Worm (Caenorhabditis elegans): Measurements from ENCODE around the gene T28D9.16.

Gene T28D9.16

ce11 chrII:6523940-6524339 is 48.5 kb downstream of the T28D9.16 start:
- TF ChIP-seq somi-1 (GFP tag; optimal IDR thresholded peaks at IDR 0.05), result no peak
- TF ChIP-seq ztf-18 (tag; optimal IDR thresholded peaks at IDR 0.05), result no peak
- no peak for TF ChIP-seq rpc-1 (optimal IDR thresholded peaks at IDR 0.05)
- no peak for TF ChIP-seq rpc-1 (tag; optimal IDR thresholded peaks at IDR 0.05)
- no peak for TF ChIP-seq Y53F4B.3 (GFP tag; IDR thresholded peaks at IDR 0.05)
- no peak for TF ChIP-seq atf-7 (tag; optimal IDR thresholded peaks at IDR 0.05)
- TF ChIP-seq dpff-1 (tag; optimal IDR thresholded peaks at IDR 0.05), result no peak
- no peak for TF ChIP-seq hsf-1 (GFP tag; IDR thresholded peaks at IDR 0.05)
- TF ChIP-seq nhr-27 (tag; optimal IDR thresholded peaks at IDR 0.05), result no peak
- TF ChIP-seq tlf-1 (GFP tag; optimal IDR thresholded peaks at IDR 0.05), result no peak
- no peak for TF ChIP-seq tbx-9 (tag; optimal IDR thresholded peaks at IDR 0.05; ENCODE audit: borderline replicate concordance)
- TF ChIP-seq let-607 (tag; optimal IDR thresholded peaks at IDR 0.05), result no peak
- TF ChIP-seq F22D6.2 (tag; optimal IDR thresholded peaks at IDR 0.05), result no peak
- no peak for TF ChIP-seq cebp-2 (GFP tag; IDR thresholded peaks at IDR 0.05)
- TF ChIP-seq aptf-3 (GFP tag; IDR thresholded peaks at IDR 0.05), result no peak
- TF ChIP-seq lir-1 (GFP tag; conservative IDR thresholded peaks at IDR 0.05), result no peak
- no peak for TF ChIP-seq him-1 (tag; optimal IDR thresholded peaks at IDR 0.05)
- no peak for TF ChIP-seq Y56A3A.18 (GFP tag; IDR thresholded peaks at IDR 0.05)

- TF ChIP-seq lin-26 (GFP tag; IDR thresholded peaks at IDR 0.05), result no peak
- no peak for TF ChIP-seq ZK185.1 (tag; optimal IDR thresholded peaks at IDR 0.05; ENCODE audit: poor library complexity, severe bottlenecking)
- TF ChIP-seq nhr-80 (tag; optimal IDR thresholded peaks at IDR 0.05), result peak; percentile 43
- no peak for TF ChIP-seq ceh-58 (GFP tag; IDR thresholded peaks at IDR 0.05)
- TF ChIP-seq K12H6.12 (tag; optimal IDR thresholded peaks at IDR 0.05), result no peak
- no peak for TF ChIP-seq hlh-26 (GFP tag; conservative IDR thresholded peaks at IDR 0.05)
- TF ChIP-seq let-607 (tag; optimal IDR thresholded peaks at IDR 0.05), result no peak
- TF ChIP-seq madf-3 (GFP tag; IDR thresholded peaks at IDR 0.05), result no peak
- 0 out of 2 replicates have a peak, but pooled peaks have one; percentile 35 for TF ChIP-seq ceh-40 (GFP tag; IDR thresholded peaks at IDR 0.05)
These were observed 49.1 kb downstream of the T28D9.16 start, which contains the start of gene C56E6.2 for ce11 chrII:6524501-6524977. Gene C56E6.2 (plus strand): TSS chrII:6524927.

DNA sequence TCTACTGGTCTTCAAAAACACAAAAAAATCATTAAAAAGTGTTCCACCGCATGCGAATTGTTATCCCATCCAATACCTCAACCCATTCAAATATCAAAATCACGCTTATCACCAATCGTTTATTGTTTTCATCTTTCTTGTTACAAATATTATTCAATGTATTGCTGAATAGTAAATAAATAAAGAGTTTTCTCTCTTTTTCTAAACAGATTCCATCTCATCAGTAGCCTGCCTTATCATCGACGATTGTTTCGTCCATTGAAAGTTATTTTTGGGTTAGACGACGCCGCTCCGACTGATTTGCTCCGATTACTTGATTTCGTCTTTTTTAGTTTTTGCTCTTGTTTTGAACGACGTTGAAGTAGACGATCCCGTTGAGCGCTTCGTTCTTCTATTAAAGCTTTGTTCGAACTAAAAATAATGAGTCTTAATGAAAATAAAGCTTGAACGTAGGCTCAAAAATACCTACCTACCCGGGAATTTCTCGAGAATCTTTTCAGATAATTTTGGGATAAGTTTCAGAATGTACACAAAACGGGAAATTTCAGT is 50.7 kb downstream of the T28D9.16 start:
- peak; percentile 14 for TF ChIP-seq ama-1 (optimal IDR thresholded peaks at IDR 0.05)
- TF ChIP-seq ama-1 (GFP tag; optimal IDR thresholded peaks at IDR 0.05), result no peak
- no peak for TF ChIP-seq D2030.7 (GFP tag; IDR thresholded peaks at IDR 0.05)
- peak; percentile 19 for TF ChIP-seq repo-1 (tag; optimal IDR thresholded peaks at IDR 0.05)

Data from whole organism, young adult.